Worm (Caenorhabditis elegans): ENCODE data around the gene R03H10.6.

- no peak for TF ChIP-seq fos-1 (tag; optimal IDR thresholded peaks at IDR 0.05)
- TF ChIP-seq lsy-2 (tag; optimal IDR thresholded peaks at IDR 0.05) = no peak
- no peak for TF ChIP-seq unc-130 (tag; optimal IDR thresholded peaks at IDR 0.05)
- TF ChIP-seq unc-86 (tag; optimal IDR thresholded peaks at IDR 0.05) = no peak
These were observed 50.4 kb downstream of the R03H10.6 start for ce11 chrII:4122899-4123298.

All from whole organism, L1 larva.